Worm (Caenorhabditis elegans): ENCODE measurements around the gene ule-4.
"Not testable (repeated sequence)": the region's sequence is repeated elsewhere in the genome, so short reads cannot be mapped to it uniquely, and the experiment has no call there.

The ule-4 gene

ce11 chrIV:13664090-13664489, 16.6 kb upstream of the ule-4 start, which contains the start of gene Y45F10C.4:
Gene Y45F10C.4, minus strand, starts transcription at chrIV:13664190.
- TF ChIP-seq lim-6 (tag; optimal IDR thresholded peaks at IDR 0.05) = no peak
- TF ChIP-seq rnt-1 (tag; optimal IDR thresholded peaks at IDR 0.05) = no peak
- TF ChIP-seq F13H6.1 (tag; optimal IDR thresholded peaks at IDR 0.05) = no peak
- no peak for TF ChIP-seq Y22D7AL.16 (tag; optimal IDR thresholded peaks at IDR 0.05)
- TF ChIP-seq sox-4 (tag; optimal IDR thresholded peaks at IDR 0.05) = no peak
- TF ChIP-seq elt-2 (tag; optimal IDR thresholded peaks at IDR 0.05) = no peak
- no peak for TF ChIP-seq unc-55 (GFP tag; optimal IDR thresholded peaks at IDR 0.05)
- no peak for TF ChIP-seq ceh-14 (tag; optimal IDR thresholded peaks at IDR 0.05)

- TF ChIP-seq zip-5, fax-1, unc-86 (tag; optimal IDR thresholded peaks at IDR 0.05): not testable (repeated sequence)
These were observed 15.1 kb upstream of the ule-4 start, which contains the start of gene Y45F10C.2 for ce11 chrIV:13662570-13662969. Gene Y45F10C.2, minus strand, starts transcription at chrIV:13662670.

- not testable (repeated sequence) for TF ChIP-seq sox-4, ceh-14, ets-4 (tag; optimal IDR thresholded peaks at IDR 0.05)
These were observed 12.0 kb upstream of the ule-4 start, which contains the start of gene Y45F10C.1 for ce11 chrIV:13659449-13659848. Gene Y45F10C.1, minus strand, starts transcription at chrIV:13659549.

- TF ChIP-seq ceh-9, ceh-30, nhr-11 (tag; optimal IDR thresholded peaks at IDR 0.05): not testable (repeated sequence)
These were observed 4.6 kb upstream of the ule-4 start, which contains the start of gene Y45F10C.6 for ce11 chrIV:13652023-13652422. Gene Y45F10C.6, plus strand, starts transcription at chrIV:13652323.

- TF ChIP-seq unc-55 (GFP tag; optimal IDR thresholded peaks at IDR 0.05); fkh-10 (GFP tag; optimal IDR thresholded peaks at IDR 0.05); ttx-3 (tag; optimal IDR thresholded peaks at IDR 0.05): not testable (repeated sequence)
These were observed 4.0 kb upstream of the ule-4 start, which contains the start of gene C08F11.12 for ce11 chrIV:13651411-13651810. Gene C08F11.12, minus strand, starts transcription at chrIV:13651511.

- TF ChIP-seq npax-4 (tag; optimal IDR thresholded peaks at IDR 0.05) (no peak), ceh-22 (tag; optimal IDR thresholded peaks at IDR 0.05) (no peak), syd-9 (tag; optimal IDR thresholded peaks at IDR 0.05) (no peak), pha-2 (tag; optimal IDR thresholded peaks at IDR 0.05) (no peak), ceh-18 (tag; optimal IDR thresholded peaks at IDR 0.05) (no peak), ceh-6 (GFP tag; optimal IDR thresholded peaks at IDR 0.05) (no peak), eyg-1 (tag; optimal IDR thresholded peaks at IDR 0.05) (no peak), fkh-10 (GFP tag; optimal IDR thresholded peaks at IDR 0.05) (no peak), ceh-30 (tag; optimal IDR thresholded peaks at IDR 0.05) (no peak), unc-3 (GFP tag; conservative IDR thresholded peaks at IDR 0.05) (no peak), unc-3 (tag; optimal IDR thresholded peaks at IDR 0.05) (no peak), mec-3 (tag; optimal IDR thresholded peaks at IDR 0.05; ENCODE audit: borderline replicate concordance) (no peak), ceh-19 (GFP tag; optimal IDR thresholded peaks at IDR 0.05) (no peak), ceh-24 (tag; optimal IDR thresholded peaks at IDR 0.05) (no peak), pag-3 (tag; optimal IDR thresholded peaks at IDR 0.05; ENCODE audit: borderline replicate concordance) (no peak)
These were observed 2.8 kb upstream of the ule-4 start, which contains the start of gene C08F11.17 for ce11 chrIV:13650238-13650637. Gene C08F11.17, minus strand, starts transcription at chrIV:13650338.

- no peak for TF ChIP-seq ceh-48 (tag; optimal IDR thresholded peaks at IDR 0.05)
- TF ChIP-seq ceh-30 (tag; optimal IDR thresholded peaks at IDR 0.05) = no peak
- TF ChIP-seq tbx-2 (tag; optimal IDR thresholded peaks at IDR 0.05) = no peak
- no peak for TF ChIP-seq pag-3 (tag; optimal IDR thresholded peaks at IDR 0.05; ENCODE audit: borderline replicate concordance)
- TF ChIP-seq hlh-8 (tag; optimal IDR thresholded peaks at IDR 0.05) = no peak
- no peak for TF ChIP-seq mec-3 (tag; optimal IDR thresholded peaks at IDR 0.05; ENCODE audit: borderline replicate concordance)
- TF ChIP-seq ahr-1 (tag; optimal IDR thresholded peaks at IDR 0.05) = no peak
- no peak for TF ChIP-seq elt-4 (tag; optimal IDR thresholded peaks at IDR 0.05)
- TF ChIP-seq sox-2 (GFP tag; IDR thresholded peaks at IDR 0.05) = no peak
- no peak for TF ChIP-seq ama-1 (optimal IDR thresholded peaks at IDR 0.05)
- no peak for TF ChIP-seq ceh-22 (tag; optimal IDR thresholded peaks at IDR 0.05)
- TF ChIP-seq F13H6.1 (tag; optimal IDR thresholded peaks at IDR 0.05) = no peak
- no peak for TF ChIP-seq syd-9 (tag; optimal IDR thresholded peaks at IDR 0.05)
- no peak for TF ChIP-seq pha-4 (tag; optimal IDR thresholded peaks at IDR 0.05)
- TF ChIP-seq unc-55 (GFP tag; optimal IDR thresholded peaks at IDR 0.05) = no peak
- no peak for TF ChIP-seq eyg-1 (tag; optimal IDR thresholded peaks at IDR 0.05)
- TF ChIP-seq ceh-45 (GFP tag; IDR thresholded peaks at IDR 0.05) = no peak
- no peak for TF ChIP-seq pqm-1 (tag; optimal IDR thresholded peaks at IDR 0.05)
- no peak for TF ChIP-seq ceh-2 (tag; optimal IDR thresholded peaks at IDR 0.05)
These were observed 1.7 kb upstream of the ule-4 start, which contains the start of gene C08F11.10 for ce11 chrIV:13649126-13649525. Gene C08F11.10, minus strand, starts transcription at chrIV:13649226.

All from whole organism, late embryonic.